Worm (Caenorhabditis elegans): ENCODE measurements around the gene mct-4.

DNA sequence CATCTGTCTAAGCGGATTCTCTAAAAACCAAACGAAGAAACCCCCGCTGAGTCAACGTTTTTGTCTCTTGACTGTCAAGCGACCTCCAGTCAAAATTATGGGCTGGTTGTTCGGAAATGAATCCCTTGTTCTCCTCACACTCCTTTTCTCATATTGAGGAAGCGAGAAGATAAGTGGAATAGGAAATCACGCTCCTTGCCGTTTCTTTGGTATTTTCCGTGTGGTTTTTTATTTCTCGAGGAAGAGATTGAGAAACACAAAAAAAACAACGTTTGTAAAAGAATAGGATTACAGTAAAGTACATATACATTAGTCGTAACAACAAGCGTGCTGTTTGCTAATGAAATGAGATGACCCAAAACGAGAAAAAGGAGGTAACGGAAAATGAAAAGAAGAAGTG, 52.7 kb downstream of the mct-4 start, which contains the start of gene tsp-14:
- TF ChIP-seq ceh-36 (tag; optimal IDR thresholded peaks at IDR 0.05): no peak
- TF ChIP-seq hmg-4 (GFP tag; optimal IDR thresholded peaks at IDR 0.05): no peak
- TF ChIP-seq ama-1 (optimal IDR thresholded peaks at IDR 0.05): no peak
- no peak for TF ChIP-seq tra-4 (tag; optimal IDR thresholded peaks at IDR 0.05)
- no peak for TF ChIP-seq F13C5.2 (tag; optimal IDR thresholded peaks at IDR 0.05)
- TF ChIP-seq flt-1 (GFP tag; IDR thresholded peaks at IDR 0.05): no peak

Measured in whole organism, early embryonic.